Fruit fly (Drosophila melanogaster) whole organism, embryonic: ENCODE data around the gene CG6415.

ENCODE experiments used
- C15 ChIP-seq: fragments of 200-800 bp; sonication (Bioruptor generic); IDR thresholded peaks from 3 replicates; pipeline ENCODE4 v1.3.6; 2022; ENCODE audit warnings: missing biosample characterization, missing genetic modification characterization
- CG10274 ChIP-seq: fragments of 200-800 bp; sonication (Bioruptor generic); optimal IDR thresholded peaks from 3 replicates; lab custom pipeline; 2017; ENCODE audit warnings: missing biosample characterization, mild to moderate bottlenecking, missing genetic modification characterization
- CG10462 ChIP-seq: fragments of 200-800 bp; sonication (Bioruptor generic); optimal IDR thresholded peaks from 2 replicates; lab custom pipeline; 2016; ENCODE audit warnings: missing biosample characterization, missing genetic modification characterization
- CG12104 ChIP-seq: fragments of 200-800 bp; sonication (Bioruptor generic); optimal IDR thresholded peaks from 3 replicates; lab custom pipeline; 2016; ENCODE audit warnings: missing biosample characterization, missing genetic modification characterization
- CG12391 ChIP-seq: fragments of 200-800 bp; sonication (Bioruptor generic); optimal IDR thresholded peaks from 3 replicates; lab custom pipeline; 2018; ENCODE audit warnings: missing biosample characterization, mild to moderate bottlenecking, missing genetic modification characterization, moderate library complexity
- CG12744 ChIP-seq: fragments of 200-800 bp; sonication (Bioruptor generic); optimal IDR thresholded peaks from 2 replicates; lab custom pipeline; 2016; ENCODE audit warnings: missing biosample characterization, missing genetic modification characterization
- CG14441 ChIP-seq: fragments of 200-800 bp; sonication (Bioruptor generic); IDR thresholded peaks from 2 replicates; pipeline ENCODE4 v1.3.6; 2022; ENCODE audit warnings: missing biosample characterization, missing genetic modification characterization
- CG15479 ChIP-seq: fragments of 200-800 bp; sonication (Bioruptor generic); optimal IDR thresholded peaks from 3 replicates; lab custom pipeline; 2019; ENCODE audit warnings: missing biosample characterization, mild to moderate bottlenecking, missing genetic modification characterization, moderate library complexity
- CG18262 ChIP-seq: fragments of 200-800 bp; optimal IDR thresholded peaks from 3 replicates; lab custom pipeline; 2019; ENCODE audit warnings: missing biosample characterization, mild to moderate bottlenecking, missing genetic modification characterization, moderate library complexity
- CG18599 ChIP-seq: fragments of 200-800 bp; sonication (Bioruptor generic); optimal IDR thresholded peaks from 3 replicates; lab custom pipeline; 2017; ENCODE audit warnings: missing biosample characterization, missing genetic modification characterization, mild to moderate bottlenecking, moderate library complexity, missing genetic modification reagents
- CG2199 ChIP-seq: fragments of 200-800 bp; sonication (Bioruptor generic); IDR thresholded peaks from 3 replicates; pipeline ENCODE4 v1.3.6; 2022; ENCODE audit warnings: missing biosample characterization, missing genetic modification characterization
- CG33557 ChIP-seq: fragments of 200-800 bp; sonication (Bioruptor generic); optimal IDR thresholded peaks from 2 replicates; lab custom pipeline; 2019; ENCODE audit warnings: missing biosample characterization, mild to moderate bottlenecking, missing genetic modification characterization, moderate library complexity
- CG34422 ChIP-seq: fragments of 200-800 bp; sonication (Bioruptor generic); IDR thresholded peaks from 3 replicates; pipeline ENCODE4 v1.3.6; 2022; ENCODE audit warnings: missing biosample characterization, missing genetic modification characterization
- CG4282 ChIP-seq: fragments of 200-800 bp; sonication (Bioruptor generic); optimal IDR thresholded peaks from 2 replicates; lab custom pipeline; 2016; ENCODE audit warnings: missing biosample characterization, missing genetic modification characterization
- CG4424 ChIP-seq: fragments of 200-800 bp; sonication (Bioruptor generic); optimal IDR thresholded peaks from 3 replicates; lab custom pipeline; 2016; ENCODE audit warnings: missing biosample characterization, missing genetic modification characterization
- CG7963 ChIP-seq: fragments of 200-800 bp; sonication (Bioruptor generic); IDR thresholded peaks from 3 replicates; pipeline ENCODE4 v1.3.6; 2022; ENCODE audit warnings: missing biosample characterization, missing genetic modification characterization; ENCODE audit not compliant: partially characterized antibody
- CG9932 ChIP-seq: fragments of 200-800 bp; sonication (Bioruptor generic); IDR thresholded peaks from 2 replicates; pipeline ENCODE4 v1.3.6; 2022; ENCODE audit warnings: missing biosample characterization, missing genetic modification characterization
- Deaf1 ChIP-seq: fragments of 200-800 bp; optimal IDR thresholded peaks from 3 replicates; lab custom pipeline; 2019; ENCODE audit warnings: missing biosample characterization, mild to moderate bottlenecking, missing genetic modification characterization, moderate library complexity
- Doc3 ChIP-seq: fragments of 200-800 bp; sonication (Bioruptor generic); IDR thresholded peaks from 3 replicates; pipeline ENCODE4 v1.3.6; 2022; ENCODE audit warnings: missing biosample characterization, missing genetic modification characterization; ENCODE audit not compliant: partially characterized antibody
- Dref ChIP-seq: fragments of 200-800 bp; sonication (Bioruptor generic); IDR thresholded peaks from 2 replicates; pipeline ENCODE4 v1.3.6; 2022; ENCODE audit warnings: missing biosample characterization, missing genetic modification characterization
- HLH54F ChIP-seq: fragments of 200-800 bp; sonication (Bioruptor generic); optimal IDR thresholded peaks from 3 replicates; lab custom pipeline; 2016; ENCODE audit warnings: missing biosample characterization, missing genetic modification characterization
- Kr ChIP-seq: fragments of 200-800 bp; sonication (Bioruptor generic); optimal IDR thresholded peaks from 2 replicates; lab custom pipeline; 2017; ENCODE audit warnings: missing biosample characterization, mild to moderate bottlenecking, missing genetic modification characterization
- Oaz ChIP-seq: fragments of 200-800 bp; sonication (Bioruptor generic); IDR thresholded peaks from 2 replicates; pipeline ENCODE4 v1.3.6; 2022; ENCODE audit warnings: missing biosample characterization, missing genetic modification characterization
- Sry-δ ChIP-seq: fragments of 200-800 bp; sonication (Bioruptor generic); optimal IDR thresholded peaks from 2 replicates; lab custom pipeline; 2016; ENCODE audit warnings: missing biosample characterization, missing genetic modification characterization
- Trl ChIP-seq, 3 experiments: fragments of >200 bp in 2 of 3; fragments of 200-800 bp in 1 of 3; sonication (Bioruptor generic) in 1 of 3; optimal IDR thresholded peaks; 2 replicates in 1 of 3; 3 replicates in 2 of 3; lab custom pipeline; 2016 to 2017; ENCODE audit warnings: missing biosample characterization in 1 of 3, missing genetic modification characterization in 1 of 3
- Xrp1 ChIP-seq: fragments of 200-800 bp; sonication (Bioruptor generic); IDR thresholded peaks from 2 replicates; pipeline ENCODE4 v1.3.6; 2022; ENCODE audit warnings: missing biosample characterization, missing genetic modification characterization
- ci ChIP-seq: fragments of 200-800 bp; sonication (Bioruptor generic); IDR thresholded peaks from 3 replicates; pipeline ENCODE4 v1.3.6; 2022; ENCODE audit warnings: missing biosample characterization, missing genetic modification characterization
- dpn ChIP-seq, 2 experiments: fragments of 200-800 bp; sonication (Bioruptor generic); optimal IDR thresholded peaks; 3 replicates each; lab custom pipeline; 2016; ENCODE audit warnings: missing biosample characterization in 2 of 2, missing genetic modification characterization in 2 of 2
- eve ChIP-seq, 2 experiments: fragments of >200 bp; optimal IDR thresholded peaks; 2 replicates each; lab custom pipeline; 2017; ENCODE audit warnings: missing biosample characterization in 2 of 2, missing genetic modification characterization in 2 of 2
- ewg ChIP-seq: fragments of 200-800 bp; sonication (Bioruptor generic); optimal IDR thresholded peaks from 3 replicates; lab custom pipeline; 2017; ENCODE audit warnings: mild to moderate bottlenecking, missing biosample characterization, missing genetic modification reagents, missing genetic modification characterization
- fu2 ChIP-seq: fragments of 200-800 bp; sonication (Bioruptor generic); optimal IDR thresholded peaks from 2 replicates; lab custom pipeline; 2016; ENCODE audit warnings: missing biosample characterization, missing genetic modification characterization
- gce ChIP-seq: fragments of 200-800 bp; sonication (Bioruptor generic); IDR thresholded peaks from 3 replicates; pipeline ENCODE4 v1.3.6; 2022; ENCODE audit warnings: missing biosample characterization, missing genetic modification characterization
- gro ChIP-seq: fragments of 200-800 bp; sonication (Bioruptor generic); optimal IDR thresholded peaks from 2 replicates; lab custom pipeline; 2016; ENCODE audit warnings: missing biosample characterization, missing genetic modification characterization
- hb ChIP-seq: fragments of 200-800 bp; sonication (Bioruptor generic); IDR thresholded peaks from 3 replicates; pipeline ENCODE4 v1.3.6; 2022; ENCODE audit warnings: missing biosample characterization, missing genetic modification characterization; ENCODE audit not compliant: partially characterized antibody
- jumu ChIP-seq: fragments of 200-800 bp; sonication (Bioruptor generic); optimal IDR thresholded peaks from 3 replicates; lab custom pipeline; 2016; ENCODE audit warnings: missing biosample characterization, missing genetic modification characterization
- klu ChIP-seq: fragments of 200-800 bp; sonication (Bioruptor generic); IDR thresholded peaks from 2 replicates; pipeline ENCODE4 v1.3.6; 2022; ENCODE audit warnings: missing biosample characterization, missing genetic modification characterization
- nerfin-2 ChIP-seq: fragments of 200-800 bp; sonication (Bioruptor generic); IDR thresholded peaks from 2 replicates; pipeline ENCODE4 v1.3.6; 2022; ENCODE audit warnings: missing biosample characterization, missing genetic modification characterization; ENCODE audit not compliant: partially characterized antibody
- p53 ChIP-seq: fragments of 200-800 bp; sonication (Bioruptor generic); optimal IDR thresholded peaks from 2 replicates; lab custom pipeline; 2016; ENCODE audit warnings: missing biosample characterization, missing genetic modification characterization
- pho ChIP-seq: fragments of 200-800 bp; sonication (Bioruptor generic); optimal IDR thresholded peaks from 2 replicates; lab custom pipeline; 2016; ENCODE audit warnings: missing biosample characterization, missing genetic modification characterization
- ro ChIP-seq: fragments of 200-800 bp; sonication (Bioruptor generic); IDR thresholded peaks from 2 replicates; pipeline ENCODE4 v1.3.6; 2022; ENCODE audit warnings: missing biosample characterization, missing genetic modification characterization
- sc ChIP-seq, 3 experiments: fragments of >200 bp in 2 of 3; fragments of 200-800 bp in 1 of 3; sonication (Bioruptor generic) in 1 of 3; optimal IDR thresholded peaks; 2 replicates in 2 of 3; 3 replicates in 1 of 3; lab custom pipeline; 2017; ENCODE audit warnings: mild to moderate bottlenecking in 1 of 3, missing biosample characterization in 1 of 3, missing genetic modification characterization in 1 of 3, missing genetic modification reagents in 1 of 3
- sens ChIP-seq: fragments of 200-800 bp; sonication (Bioruptor generic); peaks from one replicate; lab custom pipeline; 2016; ENCODE audit warnings: missing biosample characterization, missing genetic modification characterization
- sisA ChIP-seq: fragments of 200-800 bp; sonication (Bioruptor generic); IDR thresholded peaks from 2 replicates; pipeline ENCODE4 v1.3.6; 2022; ENCODE audit warnings: missing biosample characterization, missing genetic modification characterization
- slou ChIP-seq: fragments of 200-800 bp; sonication (Bioruptor generic); optimal IDR thresholded peaks from 3 replicates; lab custom pipeline; 2016; ENCODE audit warnings: missing biosample characterization, missing genetic modification characterization
- tll ChIP-seq, 2 experiments: fragments of 200-800 bp in 1 of 2; fragments of >200 bp in 1 of 2; sonication (Bioruptor generic) in 1 of 2; optimal IDR thresholded peaks; 2 replicates each; lab custom pipeline; 2017 to 2019; ENCODE audit warnings: missing biosample characterization in 2 of 2, missing genetic modification characterization in 2 of 2, mild to moderate bottlenecking in 1 of 2, moderate library complexity in 1 of 2
- trem ChIP-seq: fragments of 200-800 bp; optimal IDR thresholded peaks from 3 replicates; lab custom pipeline; 2019; ENCODE audit warnings: missing biosample characterization, mild to moderate bottlenecking, missing genetic modification characterization, moderate library complexity
- twi ChIP-seq: fragments of 200-800 bp; optimal IDR thresholded peaks from 2 replicates; lab custom pipeline; 2019; ENCODE audit warnings: missing biosample characterization, mild to moderate bottlenecking, missing genetic modification characterization, moderate library complexity
- vfl ChIP-seq: fragments of 200-800 bp; sonication (Bioruptor generic); optimal IDR thresholded peaks from 2 replicates; lab custom pipeline; 2016; ENCODE audit warnings: missing biosample characterization, missing genetic modification characterization
- vvl ChIP-seq: fragments of 200-800 bp; sonication (Bioruptor generic); IDR thresholded peaks from 2 replicates; pipeline ENCODE4 v1.3.6; 2022; ENCODE audit warnings: missing biosample characterization, missing genetic modification characterization

CG6415 gene

dm6 chr2L:10751879-10752620, 48.6 kb downstream of the CG6415 start (continued):
- TF ChIP-seq CG15479: peak; percentile 37
- TF ChIP-seq CG12104 (GFP tag; lab: Kevin White, UChicago): peak; percentile 92
- TF ChIP-seq gce (GFP tag; lab: Robert Waterston, UW): peak; percentile 92
- TF ChIP-seq Kr (GFP tag; lab: Kevin White, UChicago): peak; percentile 97
- no peak for TF ChIP-seq hb (GFP tag; lab: Robert Waterston, UW)
- TF ChIP-seq Xrp1 (GFP tag; lab: Robert Waterston, UW): peak; percentile 97
- peak; percentile 69 for TF ChIP-seq CG10274 (GFP tag; lab: Kevin White, UChicago)
- TF ChIP-seq twi (tag; lab: Kevin White, UChicago): peak; percentile 95
- TF ChIP-seq sisA (GFP tag; lab: Robert Waterston, UW): no peak
- TF ChIP-seq p53 (GFP tag; lab: Kevin White, UChicago): peak; percentile 82
- TF ChIP-seq Oaz (GFP tag; lab: Robert Waterston, UW): no peak
- peak; percentile 86 for TF ChIP-seq CG18262 (tag; lab: Kevin White, UChicago)
- peak; percentile 84 for TF ChIP-seq CG12744
- TF ChIP-seq nerfin-2: no peak
- TF ChIP-seq CG4424: peak; percentile 85
- peak; percentile 83 for TF ChIP-seq CG18599
- no peak for TF ChIP-seq gro (GFP tag; lab: Kevin White, UChicago)
- TF ChIP-seq Dref (GFP tag; lab: Robert Waterston, UW): no peak
- no peak; the same call in 2 of the 3 replicates for TF ChIP-seq CG2199 (GFP tag; lab: Robert Waterston, UW)
- peak; percentile 70 for TF ChIP-seq CG12391 (tag; lab: Kevin White, UChicago)
- TF ChIP-seq trem: peak; percentile 62
- peak; percentile 86 for TF ChIP-seq CG10462 (GFP tag; lab: Kevin White, UChicago)
- TF ChIP-seq vfl: no peak
- peak; percentile 80 for TF ChIP-seq CG34422 (GFP tag; lab: Robert Waterston, UW)
- no peak for TF ChIP-seq CG7963 (GFP tag; lab: Robert Waterston, UW)
- peak; percentile 50; the same call in 1 of the 2 replicates for TF ChIP-seq CG14441 (GFP tag; lab: Robert Waterston, UW)
- peak; percentile 84 for TF ChIP-seq ewg (GFP tag; lab: Kevin White, UChicago)
- no peak for TF ChIP-seq CG9932 (GFP tag; lab: Robert Waterston, UW)
- no peak for TF ChIP-seq Trl (optimal IDR thresholded peaks at IDR 0.05; lab: Kevin White, UChicago)
- TF ChIP-seq Trl (GFP tag; optimal IDR thresholded peaks at IDR 0.05; lab: Kevin White, UChicago): peak; percentile 94
- TF ChIP-seq tll (GFP tag; optimal IDR thresholded peaks at IDR 0.05; lab: Kevin White, UChicago): peak in 1 of 2 experiments; percentile 50
- peak; percentile 58 for TF ChIP-seq HLH54F (GFP tag; lab: Kevin White, UChicago)
- peak; percentile 99 for TF ChIP-seq sens
- TF ChIP-seq slou (GFP tag; lab: Kevin White, UChicago): peak; percentile 68
- TF ChIP-seq sc (optimal IDR thresholded peaks at IDR 0.05; lab: Kevin White, UChicago): no peak
- TF ChIP-seq sc (GFP tag; optimal IDR thresholded peaks at IDR 0.05; lab: Kevin White, UChicago): peak; percentile 96
- TF ChIP-seq CG4282 (GFP tag; lab: Kevin White, UChicago): peak; percentile 74
- TF ChIP-seq ro (GFP tag; lab: Robert Waterston, UW): peak; percentile 76; the same call in 1 of the 2 replicates
- TF ChIP-seq pho (GFP tag; lab: Kevin White, UChicago): peak; percentile 55
- peak; percentile 99 for TF ChIP-seq CG33557 (GFP tag; lab: Kevin White, UChicago)
- TF ChIP-seq eve (GFP tag; optimal IDR thresholded peaks at IDR 0.05; lab: Kevin White, UChicago): peak in 1 of 2 experiments; percentile 89
- TF ChIP-seq Doc3 (GFP tag; lab: Robert Waterston, UW): no peak
- TF ChIP-seq Sry-δ: peak; percentile 56
- TF ChIP-seq dpn (GFP tag; optimal IDR thresholded peaks at IDR 0.05; lab: Kevin White, UChicago): peak; percentile 49 to 79
- TF ChIP-seq ci: peak; percentile 93
- TF ChIP-seq Deaf1: peak; percentile 44
- peak; percentile 60 for TF ChIP-seq fu2 (GFP tag; lab: Kevin White, UChicago)
- peak; percentile 86 for TF ChIP-seq vvl (GFP tag; lab: Robert Waterston, UW)
- TF ChIP-seq C15 (GFP tag; lab: Robert Waterston, UW): no peak
- no peak; the same call in 1 of the 2 replicates for TF ChIP-seq klu (GFP tag; lab: Robert Waterston, UW)
- peak; percentile 83 for TF ChIP-seq jumu (GFP tag; lab: Kevin White, UChicago)
